Fruit fly (Drosophila melanogaster) whole organism, embryonic: Measurements from ENCODE around the gene mal.

Source experiments
- Abd-B ChIP-seq: fragments of 200-800 bp; sonication (Bioruptor generic); optimal IDR thresholded peaks from 2 replicates; lab custom pipeline; 2018; ENCODE audit warnings: missing biosample characterization, mild to moderate bottlenecking, missing genetic modification characterization, moderate library complexity
- Awh ChIP-seq: fragments of 200-800 bp; sonication (Bioruptor generic); IDR thresholded peaks from 2 replicates; pipeline ENCODE4, ENCODE4 v1.3.6; 2022; ENCODE audit warnings: missing biosample characterization, missing genetic modification characterization
- CG11504 ChIP-seq: fragments of 200-800 bp; sonication (Bioruptor generic); optimal IDR thresholded peaks from 3 replicates; lab custom pipeline; 2019; ENCODE audit warnings: missing biosample characterization, mild to moderate bottlenecking, missing genetic modification characterization, moderate library complexity
- CG12104 ChIP-seq: fragments of 200-800 bp; sonication (Bioruptor generic); optimal IDR thresholded peaks from 3 replicates; lab custom pipeline; 2016; ENCODE audit warnings: missing biosample characterization, missing genetic modification characterization
- CG15011 ChIP-seq: fragments of 200-800 bp; sonication (Bioruptor generic); optimal IDR thresholded peaks from 3 replicates; lab custom pipeline; 2018; ENCODE audit warnings: missing biosample characterization, mild to moderate bottlenecking, missing genetic modification characterization
- CG1529 ChIP-seq: fragments of 200-800 bp; sonication (Bioruptor generic); optimal IDR thresholded peaks from 3 replicates; lab custom pipeline; 2018; ENCODE audit warnings: missing biosample characterization, missing genetic modification characterization
- CG15514 ChIP-seq: fragments of 200-800 bp; sonication (Bioruptor generic); optimal IDR thresholded peaks from 3 replicates; lab custom pipeline; 2017; ENCODE audit warnings: missing biosample characterization, missing genetic modification characterization, mild to moderate bottlenecking, moderate library complexity, missing genetic modification reagents
- CG1602 ChIP-seq: fragments of 200-800 bp; sonication (Bioruptor generic); optimal IDR thresholded peaks from 3 replicates; lab custom pipeline; 2016; ENCODE audit warnings: missing biosample characterization, missing genetic modification characterization
- CG16863 ChIP-seq: fragments of 200-800 bp; sonication (Bioruptor generic); optimal IDR thresholded peaks from 3 replicates; lab custom pipeline; 2016; ENCODE audit warnings: missing biosample characterization, missing genetic modification characterization
- CG17186 ChIP-seq: fragments of 200-800 bp; sonication (Bioruptor generic); optimal IDR thresholded peaks from 3 replicates; lab custom pipeline; 2017; ENCODE audit warnings: missing biosample characterization, missing genetic modification reagents, missing genetic modification characterization
- CG17359 ChIP-seq: fragments of 200-800 bp; sonication (Bioruptor generic); optimal IDR thresholded peaks from 3 replicates; lab custom pipeline; 2018; ENCODE audit warnings: missing biosample characterization, mild to moderate bottlenecking, missing genetic modification characterization, moderate library complexity
- CG1792 ChIP-seq: fragments of 200-800 bp; sonication (Bioruptor generic); optimal IDR thresholded peaks from 2 replicates; lab custom pipeline; 2016; ENCODE audit warnings: missing biosample characterization, missing genetic modification characterization
- CG18262 ChIP-seq: fragments of 200-800 bp; optimal IDR thresholded peaks from 3 replicates; lab custom pipeline; 2019; ENCODE audit warnings: missing biosample characterization, mild to moderate bottlenecking, missing genetic modification characterization, moderate library complexity
- CG1832 ChIP-seq: fragments of 200-800 bp; sonication (Bioruptor generic); optimal IDR thresholded peaks from 2 replicates; lab custom pipeline; 2017; ENCODE audit warnings: missing biosample characterization, mild to moderate bottlenecking, missing genetic modification characterization, inconsistent platforms
- CG2120 ChIP-seq: fragments of 200-800 bp; sonication (Bioruptor generic); optimal IDR thresholded peaks from 3 replicates; lab custom pipeline; 2016; ENCODE audit warnings: missing biosample characterization, missing genetic modification characterization
- CG2875 ChIP-seq: fragments of 200-800 bp; sonication (Bioruptor generic); optimal IDR thresholded peaks from 2 replicates; lab custom pipeline; 2017; ENCODE audit warnings: missing biosample characterization, mild to moderate bottlenecking, missing genetic modification characterization, missing genetic modification reagents
- CG30403 ChIP-seq: fragments of 200-800 bp; sonication (Bioruptor generic); optimal IDR thresholded peaks from 3 replicates; lab custom pipeline; 2016; ENCODE audit warnings: missing biosample characterization, missing genetic modification characterization
- CG3065 ChIP-seq: fragments of 200-800 bp; sonication (Bioruptor generic); optimal IDR thresholded peaks from 2 replicates; lab custom pipeline; 2016; ENCODE audit warnings: missing biosample characterization, missing genetic modification characterization
- CG3838 ChIP-seq: fragments of 200-800 bp; sonication (Bioruptor generic); optimal IDR thresholded peaks from 3 replicates; lab custom pipeline; 2016; ENCODE audit warnings: missing biosample characterization, missing genetic modification characterization
- CG6254 ChIP-seq: fragments of 200-800 bp; sonication (Bioruptor generic); optimal IDR thresholded peaks from 3 replicates; lab custom pipeline; 2017; ENCODE audit warnings: mild to moderate bottlenecking, missing biosample characterization, missing genetic modification reagents, missing genetic modification characterization
- CG7372 ChIP-seq: fragments of 200-800 bp; sonication (Bioruptor generic); IDR thresholded peaks from 2 replicates; pipeline ENCODE4 v1.3.6; 2022; ENCODE audit warnings: missing biosample characterization, missing genetic modification characterization
- CG8924 ChIP-seq: fragments of 200-800 bp; optimal IDR thresholded peaks from 3 replicates; lab custom pipeline; 2019; ENCODE audit warnings: missing biosample characterization, mild to moderate bottlenecking, missing genetic modification characterization, moderate library complexity
- CHES-1-like ChIP-seq: fragments of 200-800 bp; sonication (Bioruptor generic); optimal IDR thresholded peaks from 2 replicates; lab custom pipeline; 2016; ENCODE audit warnings: missing biosample characterization, missing genetic modification characterization
- Doc3 ChIP-seq: fragments of 200-800 bp; sonication (Bioruptor generic); IDR thresholded peaks from 3 replicates; pipeline ENCODE4 v1.3.6; 2022; ENCODE audit warnings: missing biosample characterization, missing genetic modification characterization; ENCODE audit not compliant: partially characterized antibody
- Drgx ChIP-seq: fragments of 200-800 bp; sonication (Bioruptor generic); IDR thresholded peaks from 2 replicates; pipeline ENCODE4 v1.3.6; 2022; ENCODE audit warnings: missing biosample characterization, missing genetic modification characterization
- HLH3B ChIP-seq: fragments of 200-800 bp; sonication (Bioruptor generic); IDR thresholded peaks from 2 replicates; pipeline ENCODE4 v1.3.6; 2022; ENCODE audit warnings: missing biosample characterization, missing genetic modification characterization
- Scr ChIP-seq: fragments of 200-800 bp; sonication (Bioruptor generic); IDR thresholded peaks from 2 replicates; pipeline ENCODE4 v1.3.6; 2022; ENCODE audit warnings: missing biosample characterization, missing genetic modification characterization; ENCODE audit not compliant: partially characterized antibody
- Tbp ChIP-seq: fragments of >200 bp; optimal IDR thresholded peaks from 2 replicates; lab custom pipeline; 2018; ENCODE audit warnings: missing biosample characterization, missing genetic modification characterization
- Xbp1 ChIP-seq: fragments of 200-800 bp; sonication (Bioruptor generic); optimal IDR thresholded peaks from 3 replicates; lab custom pipeline; 2016; ENCODE audit warnings: missing biosample characterization, mild to moderate bottlenecking, missing genetic modification characterization
- abd-A ChIP-seq: fragments of 200-800 bp; sonication (Bioruptor generic); optimal IDR thresholded peaks from 3 replicates; lab custom pipeline; 2019; ENCODE audit warnings: missing biosample characterization, mild to moderate bottlenecking, missing genetic modification characterization, moderate library complexity
- ase ChIP-seq: fragments of 200-800 bp; sonication (Bioruptor generic); IDR thresholded peaks from 3 replicates; pipeline ENCODE4 v1.3.6; 2022; ENCODE audit warnings: missing biosample characterization, missing genetic modification characterization
- bcd ChIP-seq: fragments of 200-800 bp; sonication (Bioruptor generic); optimal IDR thresholded peaks from 2 replicates; lab custom pipeline; 2017; ENCODE audit warnings: missing biosample characterization, mild to moderate bottlenecking, missing genetic modification characterization
- cas ChIP-seq: fragments of 200-800 bp; sonication (Bioruptor generic); IDR thresholded peaks from 2 replicates; pipeline ENCODE4 v1.3.6; 2022; ENCODE audit warnings: missing biosample characterization, missing genetic modification characterization
- ci ChIP-seq: fragments of 200-800 bp; sonication (Bioruptor generic); IDR thresholded peaks from 3 replicates; pipeline ENCODE4 v1.3.6; 2022; ENCODE audit warnings: missing biosample characterization, missing genetic modification characterization
- cwo ChIP-seq: fragments of 200-800 bp; sonication (Bioruptor generic); optimal IDR thresholded peaks from 3 replicates; lab custom pipeline; 2017; ENCODE audit warnings: missing biosample characterization, missing genetic modification characterization, mild to moderate bottlenecking, moderate library complexity, missing genetic modification reagents
- dmrt11E ChIP-seq: fragments of 200-800 bp; sonication (Bioruptor generic); optimal IDR thresholded peaks from 3 replicates; lab custom pipeline; 2018; ENCODE audit warnings: missing biosample characterization, mild to moderate bottlenecking, missing genetic modification characterization, moderate library complexity
- dmrt99B ChIP-seq: fragments of 200-800 bp; sonication (Bioruptor generic); optimal IDR thresholded peaks from 2 replicates; lab custom pipeline; 2018; ENCODE audit warnings: missing biosample characterization, mild to moderate bottlenecking, missing genetic modification characterization, moderate library complexity
- emc ChIP-seq: fragments of 200-800 bp; sonication (Bioruptor generic); optimal IDR thresholded peaks from 2 replicates; lab custom pipeline; 2016; ENCODE audit warnings: missing biosample characterization, missing genetic modification characterization
- fd102C ChIP-seq: fragments of 200-800 bp; sonication (Bioruptor generic); optimal IDR thresholded peaks from 2 replicates; lab custom pipeline; 2018; ENCODE audit warnings: missing biosample characterization, mild to moderate bottlenecking, missing genetic modification characterization, moderate library complexity
- fu2 ChIP-seq: fragments of 200-800 bp; sonication (Bioruptor generic); optimal IDR thresholded peaks from 2 replicates; lab custom pipeline; 2016; ENCODE audit warnings: missing biosample characterization, missing genetic modification characterization
- gcm ChIP-seq: fragments of 200-800 bp; sonication (Bioruptor generic); optimal IDR thresholded peaks from 2 replicates; lab custom pipeline; 2019; ENCODE audit warnings: missing biosample characterization, mild to moderate bottlenecking, missing genetic modification characterization, moderate library complexity
- gem ChIP-seq: fragments of 200-800 bp; sonication (Bioruptor generic); optimal IDR thresholded peaks from 2 replicates; lab custom pipeline; 2019; ENCODE audit warnings: missing biosample characterization, mild to moderate bottlenecking, missing genetic modification characterization, moderate library complexity
- h ChIP-seq: fragments of >200 bp; optimal IDR thresholded peaks from 2 replicates; lab custom pipeline; 2017
- kay ChIP-seq: fragments of 200-800 bp; sonication (Bioruptor generic); optimal IDR thresholded peaks from 2 replicates; lab custom pipeline; 2016; ENCODE audit warnings: missing biosample characterization, missing genetic modification characterization
- sens ChIP-seq: fragments of 200-800 bp; sonication (Bioruptor generic); peaks from one replicate; lab custom pipeline; 2016; ENCODE audit warnings: missing biosample characterization, missing genetic modification characterization
- sens-2 ChIP-seq: fragments of 200-800 bp; sonication (Bioruptor generic); IDR thresholded peaks from 2 replicates; pipeline ENCODE4 v1.3.6; 2022; ENCODE audit warnings: missing biosample characterization, missing genetic modification characterization
- so ChIP-seq: fragments of 200-800 bp; sonication (Bioruptor generic); IDR thresholded peaks from 3 replicates; pipeline ENCODE4 v1.3.6; 2022; ENCODE audit warnings: missing biosample characterization, missing genetic modification characterization
- tll ChIP-seq, 2 experiments: fragments of 200-800 bp in 1 of 2; fragments of >200 bp in 1 of 2; sonication (Bioruptor generic) in 1 of 2; optimal IDR thresholded peaks; 2 replicates each; lab custom pipeline; 2017 to 2019; ENCODE audit warnings: missing biosample characterization in 2 of 2, missing genetic modification characterization in 2 of 2, mild to moderate bottlenecking in 1 of 2, moderate library complexity in 1 of 2
- toy ChIP-seq: fragments of 200-800 bp; sonication (Bioruptor generic); IDR thresholded peaks from 2 replicates; pipeline ENCODE4 v1.3.6; 2022; ENCODE audit warnings: missing biosample characterization, missing genetic modification characterization

Gene mal

dm6 chrX:20433345-20434332, 4.2 kb downstream of the mal start, which contains the start of gene CG1695 (continued):
- TF ChIP-seq CG15514 (GFP tag; lab: Kevin White, UChicago) (peak; percentile 17), Xbp1 (GFP tag; lab: Kevin White, UChicago) (peak; percentile 18), Drgx (no peak), tll (GFP tag; optimal IDR thresholded peaks at IDR 0.05; lab: Kevin White, UChicago) (no peak), toy (GFP tag; lab: Robert Waterston, UW) (no peak), dmrt99B (peak; percentile 26), CG1529 (GFP tag; lab: Kevin White, UChicago) (no peak), CG16863 (GFP tag; lab: Kevin White, UChicago) (no peak), CG6254 (peak; percentile 5), ase (GFP tag; lab: Robert Waterston, UW) (no peak), bcd (peak; percentile 16), CHES-1-like (peak; percentile 18), Awh (no peak), CG3065 (GFP tag; lab: Kevin White, UChicago) (no peak), Doc3 (no peak), CG1602 (peak; percentile 3), sens-2 (GFP tag; lab: Robert Waterston, UW) (no peak), CG2875 (GFP tag; lab: Kevin White, UChicago) (no peak), CG1792 (GFP tag; lab: Kevin White, UChicago) (no peak), abd-A (tag; lab: Kevin White, UChicago) (no peak), Scr (GFP tag; lab: Robert Waterston, UW) (peak; percentile 27; the same call in 1 of the 2 replicates), fu2 (GFP tag; lab: Kevin White, UChicago) (peak; percentile 13), ci (peak; percentile 48; the same call in 1 of the 3 replicates), emc (GFP tag; lab: Kevin White, UChicago) (no peak), sens (GFP tag; lab: Kevin White, UChicago) (peak; percentile 90), CG30403 (peak; percentile 53), CG18262 (peak; percentile 17), Tbp (GFP tag; lab: Kevin White, UChicago) (no peak), fd102C (GFP tag; lab: Kevin White, UChicago) (no peak), CG17359 (tag; lab: Kevin White, UChicago) (no peak), CG11504 (peak; percentile 29), cas (GFP tag; lab: Robert Waterston, UW) (no peak), CG12104 (peak; percentile 8), Abd-B (GFP tag; lab: Kevin White, UChicago) (peak; percentile 17), h (lab: Kevin White, UChicago) (no peak), CG8924 (tag; lab: Kevin White, UChicago) (no peak), CG1832 (no peak), CG3838 (no peak), gem (tag; lab: Kevin White, UChicago) (peak; percentile 41), dmrt11E (tag; lab: Kevin White, UChicago) (no peak), gcm (GFP tag; lab: Kevin White, UChicago) (no peak), cwo (no peak), CG17186 (GFP tag; lab: Kevin White, UChicago) (no peak), CG15011 (no peak), HLH3B (GFP tag; lab: Robert Waterston, UW) (0 out of 2 replicates have a peak, but pooled peaks have one; percentile 23), kay (GFP tag; lab: Kevin White, UChicago) (no peak), CG7372 (GFP tag; lab: Robert Waterston, UW) (no peak), so (GFP tag; lab: Robert Waterston, UW) (0 out of 3 replicates have a peak, but pooled peaks have one; percentile 9), CG2120 (GFP tag; lab: Kevin White, UChicago) (peak; percentile 45)
